Fruit fly (Drosophila melanogaster) whole organism, embryonic: ENCODE results near the gene sesB.

Source experiments
- Asciz ChIP-seq: fragments of 200-800 bp; sonication (Bioruptor generic); optimal IDR thresholded peaks from 2 replicates; lab custom pipeline; 2017; ENCODE audit warnings: missing biosample characterization, mild to moderate bottlenecking, missing genetic modification characterization, missing genetic modification reagents
- CG10147 ChIP-seq: fragments of 200-800 bp; sonication (Bioruptor generic); optimal IDR thresholded peaks from 2 replicates; lab custom pipeline; 2019; ENCODE audit warnings: missing biosample characterization, mild to moderate bottlenecking, missing genetic modification characterization, moderate library complexity
- CG10366 ChIP-seq: fragments of 200-800 bp; sonication (Bioruptor generic); IDR thresholded peaks from 2 replicates; pipeline ENCODE4 v1.3.6; 2022; ENCODE audit warnings: missing biosample characterization, missing genetic modification characterization
- CG12769 ChIP-seq: fragments of 200-800 bp; sonication (Bioruptor generic); optimal IDR thresholded peaks from 2 replicates; lab custom pipeline; 2019; ENCODE audit warnings: missing biosample characterization, mild to moderate bottlenecking, missing genetic modification characterization, moderate library complexity
- CG14050 ChIP-seq: fragments of 200-800 bp; sonication (Bioruptor generic); IDR thresholded peaks from 3 replicates; pipeline ENCODE4 v1.3.6; 2022; ENCODE audit warnings: missing biosample characterization, missing genetic modification characterization
- CG1529 ChIP-seq: fragments of 200-800 bp; sonication (Bioruptor generic); optimal IDR thresholded peaks from 3 replicates; lab custom pipeline; 2018; ENCODE audit warnings: missing biosample characterization, missing genetic modification characterization
- CG1603 ChIP-seq: fragments of 200-800 bp; sonication (Bioruptor generic); optimal IDR thresholded peaks from 2 replicates; lab custom pipeline; 2019; ENCODE audit warnings: missing biosample characterization, mild to moderate bottlenecking, missing genetic modification characterization, moderate library complexity
- CG17385 ChIP-seq: fragments of 200-800 bp; sonication (Bioruptor generic); optimal IDR thresholded peaks from 3 replicates; lab custom pipeline; 2018; ENCODE audit warnings: missing biosample characterization, mild to moderate bottlenecking, missing genetic modification characterization
- CG18262 ChIP-seq: fragments of 200-800 bp; optimal IDR thresholded peaks from 3 replicates; lab custom pipeline; 2019; ENCODE audit warnings: missing biosample characterization, mild to moderate bottlenecking, missing genetic modification characterization, moderate library complexity
- CG31224 ChIP-seq: fragments of 200-800 bp; sonication (Bioruptor generic); IDR thresholded peaks from 2 replicates; pipeline ENCODE4 v1.3.6; 2022; ENCODE audit warnings: missing biosample characterization, missing genetic modification characterization
- CG31388 ChIP-seq: fragments of 200-800 bp; sonication (Bioruptor generic); optimal IDR thresholded peaks from 2 replicates; lab custom pipeline; 2016; ENCODE audit warnings: missing biosample characterization, missing genetic modification characterization
- CG3163 ChIP-seq: fragments of 200-800 bp; sonication (Bioruptor generic); optimal IDR thresholded peaks from 3 replicates; lab custom pipeline; 2016; ENCODE audit warnings: missing biosample characterization, missing genetic modification characterization
- CG4360 ChIP-seq: fragments of 200-800 bp; sonication (Bioruptor generic); IDR thresholded peaks from 2 replicates; pipeline ENCODE4 v1.3.6; 2022; ENCODE audit warnings: missing biosample characterization, missing genetic modification characterization
- CG4617 ChIP-seq: fragments of 200-800 bp; sonication (Bioruptor generic); optimal IDR thresholded peaks from 3 replicates; lab custom pipeline; 2016; ENCODE audit warnings: missing biosample characterization, missing genetic modification characterization, borderline replicate concordance
- CG6272 ChIP-seq: fragments of 200-800 bp; sonication (Bioruptor generic); IDR thresholded peaks from 2 replicates; pipeline ENCODE4 v1.3.6; 2022; ENCODE audit warnings: missing biosample characterization, missing genetic modification characterization
- CG7271 ChIP-seq: fragments of 200-800 bp; sonication (Bioruptor generic); optimal IDR thresholded peaks from 2 replicates; lab custom pipeline; 2018; ENCODE audit warnings: missing biosample characterization, mild to moderate bottlenecking, missing genetic modification characterization, moderate library complexity
- CG8359 ChIP-seq: fragments of 200-800 bp; sonication (Bioruptor generic); optimal IDR thresholded peaks from 2 replicates; lab custom pipeline; 2017; ENCODE audit warnings: missing biosample characterization, mild to moderate bottlenecking, missing genetic modification characterization, borderline replicate concordance
- CG8924 ChIP-seq: fragments of 200-800 bp; optimal IDR thresholded peaks from 3 replicates; lab custom pipeline; 2019; ENCODE audit warnings: missing biosample characterization, mild to moderate bottlenecking, missing genetic modification characterization, moderate library complexity
- CG9437 ChIP-seq: fragments of 200-800 bp; sonication (Bioruptor generic); optimal IDR thresholded peaks from 2 replicates; lab custom pipeline; 2018; ENCODE audit warnings: missing biosample characterization, mild to moderate bottlenecking, missing genetic modification characterization
- CG9817 ChIP-seq: fragments of 200-800 bp; sonication (Bioruptor generic); optimal IDR thresholded peaks from 2 replicates; lab custom pipeline; 2018; ENCODE audit warnings: missing biosample characterization, mild to moderate bottlenecking, missing genetic modification characterization, moderate library complexity
- Dref ChIP-seq: fragments of 200-800 bp; sonication (Bioruptor generic); IDR thresholded peaks from 2 replicates; pipeline ENCODE4 v1.3.6; 2022; ENCODE audit warnings: missing biosample characterization, missing genetic modification characterization
- E2f1 ChIP-seq: fragments of 200-800 bp; sonication (Bioruptor generic); IDR thresholded peaks from 2 replicates; pipeline ENCODE4 v1.3.6; 2022; ENCODE audit warnings: missing biosample characterization, missing genetic modification characterization
- ERR ChIP-seq: fragments of 200-800 bp; sonication (Bioruptor generic); optimal IDR thresholded peaks from 2 replicates; lab custom pipeline; 2016; ENCODE audit warnings: missing biosample characterization, missing genetic modification characterization
- Fer3 ChIP-seq: fragments of 200-800 bp; sonication (Bioruptor generic); optimal IDR thresholded peaks from 2 replicates; lab custom pipeline; 2018; ENCODE audit warnings: missing biosample characterization, mild to moderate bottlenecking, missing genetic modification characterization, moderate library complexity
- Hmx ChIP-seq: fragments of 200-800 bp; sonication (Bioruptor generic); optimal IDR thresholded peaks from 2 replicates; lab custom pipeline; 2016; ENCODE audit warnings: missing biosample characterization, missing genetic modification characterization
- Meics ChIP-seq: fragments of 200-800 bp; sonication (Bioruptor generic); optimal IDR thresholded peaks from 2 replicates; lab custom pipeline; 2017; ENCODE audit warnings: missing biosample characterization, mild to moderate bottlenecking, missing genetic modification characterization
- NFAT ChIP-seq: fragments of 200-800 bp; sonication (Bioruptor generic); IDR thresholded peaks from 2 replicates; pipeline ENCODE4 v1.3.6; 2022; ENCODE audit warnings: missing biosample characterization, missing genetic modification characterization
- Neu2 ChIP-seq: fragments of 200-800 bp; sonication (Bioruptor generic); optimal IDR thresholded peaks from 3 replicates; lab custom pipeline; 2016; ENCODE audit warnings: missing biosample characterization, missing genetic modification characterization, borderline replicate concordance
- Nf-YC ChIP-seq: fragments of 200-800 bp; optimal IDR thresholded peaks from 3 replicates; lab custom pipeline; 2019; ENCODE audit warnings: missing biosample characterization, mild to moderate bottlenecking, missing genetic modification characterization, moderate library complexity
- Oaz ChIP-seq: fragments of 200-800 bp; sonication (Bioruptor generic); IDR thresholded peaks from 2 replicates; pipeline ENCODE4 v1.3.6; 2022; ENCODE audit warnings: missing biosample characterization, missing genetic modification characterization
- PHDP ChIP-seq: fragments of 200-800 bp; sonication (Bioruptor generic); optimal IDR thresholded peaks from 3 replicates; lab custom pipeline; 2018; ENCODE audit warnings: missing biosample characterization, mild to moderate bottlenecking, missing genetic modification characterization, moderate library complexity
- Poxn ChIP-seq: fragments of 200-800 bp; sonication (Bioruptor generic); IDR thresholded peaks from 2 replicates; pipeline ENCODE4 v1.3.6; 2022; ENCODE audit warnings: missing biosample characterization, missing genetic modification characterization
- Ravus ChIP-seq: fragments of 200-800 bp; sonication (Bioruptor generic); IDR thresholded peaks from 2 replicates; pipeline ENCODE4 v1.3.6; 2022; ENCODE audit warnings: missing biosample characterization, missing genetic modification characterization
- Spps ChIP-seq: fragments of 200-800 bp; sonication (Bioruptor generic); optimal IDR thresholded peaks from 2 replicates; lab custom pipeline; 2018; ENCODE audit warnings: missing biosample characterization, mild to moderate bottlenecking, missing genetic modification characterization
- Trl ChIP-seq, 3 experiments: fragments of >200 bp in 2 of 3; fragments of 200-800 bp in 1 of 3; sonication (Bioruptor generic) in 1 of 3; optimal IDR thresholded peaks; 2 replicates in 1 of 3; 3 replicates in 2 of 3; lab custom pipeline; 2016 to 2017; ENCODE audit warnings: missing biosample characterization in 1 of 3, missing genetic modification characterization in 1 of 3
- ap ChIP-seq: fragments of 200-800 bp; sonication (Bioruptor generic); IDR thresholded peaks from 2 replicates; pipeline ENCODE4 v1.3.6; 2022; ENCODE audit warnings: missing biosample characterization, missing genetic modification characterization
- bbx ChIP-seq: fragments of 200-800 bp; sonication (Bioruptor generic); IDR thresholded peaks from 2 replicates; pipeline ENCODE4 v1.3.6; 2022; ENCODE audit warnings: missing biosample characterization, missing genetic modification characterization; ENCODE audit not compliant: partially characterized antibody
- cato ChIP-seq: fragments of 200-800 bp; sonication (Bioruptor generic); optimal IDR thresholded peaks from 2 replicates; lab custom pipeline; 2016; ENCODE audit warnings: missing biosample characterization, missing genetic modification characterization, borderline replicate concordance
- ems ChIP-seq: fragments of 200-800 bp; sonication (Bioruptor generic); optimal IDR thresholded peaks from 3 replicates; lab custom pipeline; 2016; ENCODE audit warnings: missing biosample characterization, missing genetic modification characterization
- eyg ChIP-seq: fragments of 200-800 bp; sonication (Bioruptor generic); optimal IDR thresholded peaks from 3 replicates; lab custom pipeline; 2016; ENCODE audit warnings: missing biosample characterization, missing genetic modification characterization
- fd64A ChIP-seq: fragments of 200-800 bp; sonication (Bioruptor generic); optimal IDR thresholded peaks from 3 replicates; lab custom pipeline; 2018; ENCODE audit warnings: missing biosample characterization, mild to moderate bottlenecking, missing genetic modification characterization
- maf-S ChIP-seq: fragments of 200-800 bp; sonication (Bioruptor generic); optimal IDR thresholded peaks from 2 replicates; lab custom pipeline; 2016; ENCODE audit warnings: missing biosample characterization, missing genetic modification characterization
- mirr ChIP-seq: fragments of 200-800 bp; sonication (Bioruptor generic); optimal IDR thresholded peaks from 3 replicates; lab custom pipeline; 2018; ENCODE audit warnings: missing biosample characterization, mild to moderate bottlenecking, missing genetic modification characterization
- mld ChIP-seq: fragments of 200-800 bp; sonication (Bioruptor generic); IDR thresholded peaks from 3 replicates; pipeline ENCODE4 v1.3.6; 2022; ENCODE audit warnings: missing biosample characterization, missing genetic modification characterization; ENCODE audit not compliant: partially characterized antibody
- nerfin-2 ChIP-seq: fragments of 200-800 bp; sonication (Bioruptor generic); IDR thresholded peaks from 2 replicates; pipeline ENCODE4 v1.3.6; 2022; ENCODE audit warnings: missing biosample characterization, missing genetic modification characterization; ENCODE audit not compliant: partially characterized antibody
- pita ChIP-seq: fragments of 200-800 bp; sonication (Bioruptor generic); optimal IDR thresholded peaks from 2 replicates; lab custom pipeline; 2017; ENCODE audit warnings: missing biosample characterization, mild to moderate bottlenecking, missing genetic modification characterization
- pum ChIP-seq: fragments of 200-800 bp; sonication (Bioruptor generic); optimal IDR thresholded peaks from 2 replicates; lab custom pipeline; 2016; ENCODE audit warnings: missing biosample characterization, missing genetic modification characterization
- unc-4 ChIP-seq: fragments of 200-800 bp; sonication (Bioruptor generic); IDR thresholded peaks from 2 replicates; pipeline ENCODE4 v1.3.6; 2022; ENCODE audit warnings: missing biosample characterization, missing genetic modification characterization; ENCODE audit not compliant: partially characterized antibody

The sesB gene

DNA sequence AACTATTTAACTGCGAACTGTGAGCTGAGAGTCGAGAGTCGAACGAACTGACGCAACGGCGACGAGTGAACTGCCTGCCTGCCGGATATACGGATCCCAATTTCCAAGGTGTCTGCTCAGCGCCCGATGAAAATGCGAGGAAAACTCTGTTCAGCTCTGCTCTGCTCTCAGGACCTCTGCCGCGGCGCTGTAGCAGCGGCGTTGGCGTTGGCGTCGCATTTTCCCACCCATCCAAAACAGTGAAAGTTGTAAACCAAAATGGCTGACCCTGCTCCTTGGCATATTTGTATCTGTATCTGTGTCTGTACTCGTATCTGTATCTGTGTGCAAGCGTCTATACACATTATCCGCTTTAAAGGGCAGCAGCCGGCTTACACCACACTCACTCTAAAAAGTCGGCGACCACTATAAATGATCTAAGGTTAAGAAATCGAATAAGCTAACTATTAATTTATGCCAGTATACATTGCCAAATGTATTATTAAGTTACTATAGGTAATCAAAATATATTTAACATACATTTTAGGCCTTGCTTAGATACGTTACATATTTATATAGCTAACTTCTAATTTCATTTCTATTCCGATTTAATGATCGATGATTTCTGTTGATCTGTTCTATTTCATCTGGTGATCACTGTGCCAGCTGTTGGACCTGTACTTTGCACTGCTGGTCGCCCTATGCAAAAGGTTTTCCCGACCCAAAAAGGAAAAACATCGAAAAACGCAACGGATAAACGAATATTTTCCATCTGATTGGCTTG lies 36.1 kb upstream of the sesB start (continued):
- TF ChIP-seq bbx (GFP tag; lab: Robert Waterston, UW): no peak
- no peak for TF ChIP-seq ERR (GFP tag; lab: Kevin White, UChicago)
- no peak for TF ChIP-seq Ravus (GFP tag; lab: Robert Waterston, UW)
- no peak for TF ChIP-seq CG3163
- peak; percentile 60 for TF ChIP-seq PHDP (tag; lab: Kevin White, UChicago)
- no peak for TF ChIP-seq CG31224
- no peak for TF ChIP-seq Poxn (GFP tag; lab: Robert Waterston, UW)
- peak; percentile 16 for TF ChIP-seq pum
- TF ChIP-seq fd64A (GFP tag; lab: Kevin White, UChicago): no peak
- TF ChIP-seq CG4360 (GFP tag; lab: Robert Waterston, UW): 0 out of 2 replicates have a peak, but pooled peaks have one; percentile 5
- TF ChIP-seq Oaz (GFP tag; lab: Robert Waterston, UW): no peak
- no peak for TF ChIP-seq eyg (GFP tag; lab: Kevin White, UChicago)
- TF ChIP-seq NFAT (GFP tag; lab: Robert Waterston, UW): no peak
- TF ChIP-seq ap: peak; percentile 41; the same call in 1 of the 2 replicates
- no peak for TF ChIP-seq nerfin-2 (GFP tag; lab: Robert Waterston, UW)
- TF ChIP-seq CG18262 (tag; lab: Kevin White, UChicago): peak; percentile 89
- no peak for TF ChIP-seq CG31388 (GFP tag; lab: Kevin White, UChicago)
- TF ChIP-seq CG7271: no peak
- peak; percentile 64 for TF ChIP-seq Spps (tag; lab: Kevin White, UChicago)
- TF ChIP-seq CG12769 (tag; lab: Kevin White, UChicago): peak; percentile 51
- TF ChIP-seq CG1529: peak; percentile 60
- TF ChIP-seq Fer3 (tag; lab: Kevin White, UChicago): peak; percentile 48
- TF ChIP-seq maf-S (GFP tag; lab: Kevin White, UChicago): no peak
- no peak for TF ChIP-seq Neu2
- TF ChIP-seq CG14050 (GFP tag; lab: Robert Waterston, UW): no peak
- peak; percentile 56 for TF ChIP-seq E2f1 (GFP tag; lab: Robert Waterston, UW)
- TF ChIP-seq Asciz: peak; percentile 38
- peak; percentile 16 for TF ChIP-seq CG8359 (GFP tag; lab: Kevin White, UChicago)
- TF ChIP-seq CG4617: peak; percentile 34
- TF ChIP-seq Trl (optimal IDR thresholded peaks at IDR 0.05; lab: Kevin White, UChicago): peak in 1 of 2 experiments; percentile 9
- no peak for TF ChIP-seq Trl (GFP tag; optimal IDR thresholded peaks at IDR 0.05; lab: Kevin White, UChicago)
- peak; percentile 56 for TF ChIP-seq CG9437
- peak; percentile 76 for TF ChIP-seq CG1603 (tag; lab: Kevin White, UChicago)
- TF ChIP-seq CG10147 (GFP tag; lab: Kevin White, UChicago): peak; percentile 61
- no peak for TF ChIP-seq unc-4 (GFP tag; lab: Robert Waterston, UW)
- TF ChIP-seq Hmx (GFP tag; lab: Kevin White, UChicago): no peak
- TF ChIP-seq mld (GFP tag; lab: Robert Waterston, UW): no peak
- peak; percentile 70 for TF ChIP-seq Meics
- no peak for TF ChIP-seq pita
- no peak for TF ChIP-seq Dref (GFP tag; lab: Robert Waterston, UW)
- TF ChIP-seq mirr (GFP tag; lab: Kevin White, UChicago): no peak
- TF ChIP-seq Nf-YC (tag; lab: Kevin White, UChicago): peak; percentile 40
- TF ChIP-seq CG17385 (GFP tag; lab: Kevin White, UChicago): peak; percentile 53
- peak; percentile 36 for TF ChIP-seq CG9817 (tag; lab: Kevin White, UChicago)
- no peak for TF ChIP-seq cato (GFP tag; lab: Kevin White, UChicago)
- TF ChIP-seq CG6272 (GFP tag; lab: Robert Waterston, UW): no peak
- peak; percentile 91 for TF ChIP-seq CG8924 (tag; lab: Kevin White, UChicago)
- TF ChIP-seq CG10366 (GFP tag; lab: Robert Waterston, UW): peak; percentile 29; the same call in 1 of the 2 replicates
- peak; percentile 0 for TF ChIP-seq ems
